Worm (Caenorhabditis elegans) whole organism, L1 larva: ENCODE results near the gene aakb-1.

Experiments used
- C04F5.9 ChIP-seq: sonication (generic microtip); optimal IDR thresholded peaks from 2 replicates; lab custom pipeline; 2016; ENCODE audit warnings: missing genetic modification characterization, missing compliant biosample characterization
- C16A3.4 ChIP-seq: fragments of 150-350 bp; optimal IDR thresholded peaks from 2 replicates; lab custom pipeline; 2014; ENCODE audit warnings: missing biosample characterization, missing genetic modification characterization
- C34B4.2 ChIP-seq: sonication (generic microtip); optimal IDR thresholded peaks from 2 replicates; lab custom pipeline; 2017; ENCODE audit warnings: mild to moderate bottlenecking, missing genetic modification characterization, missing compliant biosample characterization
- F16B12.6 ChIP-seq: fragments of 150-350 bp; optimal IDR thresholded peaks from 2 replicates; lab custom pipeline; 2014; ENCODE audit warnings: missing biosample characterization, missing genetic modification characterization
- Y116A8C.19 ChIP-seq: sonication (generic microtip); optimal IDR thresholded peaks from 2 replicates; lab custom pipeline; 2016; ENCODE audit warnings: missing compliant biosample characterization, missing genetic modification characterization, borderline replicate concordance
- aha-1 ChIP-seq: fragments of 150-350 bp; optimal IDR thresholded peaks from 2 replicates; lab custom pipeline; 2014; ENCODE audit warnings: missing biosample characterization, missing genetic modification characterization
- aly-2 ChIP-seq: fragments of 150-350 bp; optimal IDR thresholded peaks from 2 replicates; lab custom pipeline; 2014; ENCODE audit warnings: missing biosample characterization, missing genetic modification characterization
- ama-1 ChIP-seq: fragments of 150-350 bp; optimal IDR thresholded peaks from 2 replicates; lab custom pipeline; 2014
- blmp-1 ChIP-seq: fragments of 150-350 bp; optimal IDR thresholded peaks from 2 replicates; lab custom pipeline; 2014; ENCODE audit warnings: missing biosample characterization, missing genetic modification characterization
- ceh-63 ChIP-seq: fragments of 200-800 bp; sonication (Bioruptor generic); optimal IDR thresholded peaks from 2 replicates; lab custom pipeline; 2018; ENCODE audit warnings: mild to moderate bottlenecking, missing genetic modification characterization, missing compliant biosample characterization
- ceh-82 ChIP-seq, 3 experiments: fragments of 150-350 bp in 1 of 3; sonication (generic microtip) in 2 of 3; optimal IDR thresholded peaks; 2 replicates each; lab custom pipeline; 2014 to 2017; ENCODE audit warnings: missing biosample characterization in 3 of 3, missing genetic modification characterization in 3 of 3
- ceh-88 ChIP-seq: fragments of 200-800 bp; sonication (Bioruptor generic); IDR thresholded peaks from 2 replicates; pipeline ENCODE4 v1.3.6; 2022; ENCODE audit warnings: missing genetic modification characterization, missing compliant biosample characterization
- ceh-90 ChIP-seq: sonication (generic microtip); optimal IDR thresholded peaks from 2 replicates; lab custom pipeline; 2016; ENCODE audit warnings: missing genetic modification characterization, missing compliant biosample characterization
- ces-1 ChIP-seq: fragments of 150-350 bp; optimal IDR thresholded peaks from 2 replicates; lab custom pipeline; 2014; ENCODE audit warnings: missing biosample characterization, missing genetic modification reagents, missing genetic modification characterization
- efl-3 ChIP-seq: fragments of 200-800 bp; sonication (Bioruptor generic); optimal IDR thresholded peaks from 2 replicates; lab custom pipeline; 2018; ENCODE audit warnings: mild to moderate bottlenecking, missing genetic modification characterization, missing compliant biosample characterization
- egl-13 ChIP-seq: sonication (generic microtip); optimal IDR thresholded peaks from 2 replicates; lab custom pipeline; 2016; ENCODE audit warnings: missing genotype, missing genetic modification reagents, missing genetic modification characterization, missing compliant biosample characterization
- elt-2 ChIP-seq: sonication (generic microtip); optimal IDR thresholded peaks from 2 replicates; lab custom pipeline; 2016; ENCODE audit warnings: missing genetic modification characterization, mild to moderate bottlenecking, inconsistent platforms, missing compliant biosample characterization, missing genetic modification reagents
- elt-3 ChIP-seq, 6 experiments: fragments of 150-350 bp in 1 of 6; sonication (generic microtip); optimal IDR thresholded peaks; 2 replicates each; lab custom pipeline; 2017 to 2018; ENCODE audit warnings: missing biosample characterization in 6 of 6, missing genetic modification characterization in 6 of 6, inconsistent platforms in 1 of 6
- ets-5 ChIP-seq: fragments of 200-800 bp; sonication (Bioruptor generic); IDR thresholded peaks from 2 replicates; pipeline ENCODE4 v1.3.6; 2022; ENCODE audit warnings: missing genetic modification characterization, missing compliant biosample characterization
- fkh-10 ChIP-seq: sonication (generic microtip); optimal IDR thresholded peaks from 2 replicates; lab custom pipeline; 2017; ENCODE audit warnings: missing biosample characterization, missing genetic modification reagents, missing genetic modification characterization
- fkh-4 ChIP-seq: sonication (generic microtip); optimal IDR thresholded peaks from 2 replicates; lab custom pipeline; 2016; ENCODE audit warnings: missing compliant biosample characterization, missing genetic modification characterization, borderline replicate concordance
- fos-1 ChIP-seq: fragments of 150-350 bp; optimal IDR thresholded peaks from 2 replicates; lab custom pipeline; 2014; ENCODE audit warnings: missing biosample characterization, missing genetic modification characterization
- hlh-17 ChIP-seq: fragments of 200-800 bp; sonication (Bioruptor generic); optimal IDR thresholded peaks from 2 replicates; lab custom pipeline; 2018; ENCODE audit warnings: missing genetic modification characterization, mild to moderate bottlenecking, missing compliant biosample characterization, moderate library complexity, borderline replicate concordance
- hlh-4 ChIP-seq: sonication (generic microtip); optimal IDR thresholded peaks from 2 replicates; lab custom pipeline; 2016; ENCODE audit warnings: mild to moderate bottlenecking, missing genetic modification characterization, missing compliant biosample characterization
- hpl-2 ChIP-seq: fragments of 150-350 bp; optimal IDR thresholded peaks from 2 replicates; lab custom pipeline; 2014; ENCODE audit warnings: missing biosample characterization, missing genetic modification reagents, missing genetic modification characterization
- isw-1 ChIP-seq: fragments of 200-800 bp; sonication (Bioruptor generic); IDR thresholded peaks from 2 replicates; pipeline ENCODE4 v1.3.6; 2022; ENCODE audit warnings: missing genetic modification characterization, missing compliant biosample characterization
- jun-1 ChIP-seq: fragments of 150-350 bp; optimal IDR thresholded peaks from 2 replicates; lab custom pipeline; 2014; ENCODE audit warnings: missing biosample characterization, missing genetic modification reagents, missing genetic modification characterization
- lin-39 ChIP-seq: fragments of 150-350 bp; optimal IDR thresholded peaks from 2 replicates; lab custom pipeline; 2014; ENCODE audit warnings: missing biosample characterization, missing genetic modification reagents, missing genetic modification characterization
- lir-3 ChIP-seq: sonication (generic microtip); optimal IDR thresholded peaks from 2 replicates; lab custom pipeline; 2016; ENCODE audit warnings: mild to moderate bottlenecking, missing genetic modification characterization, moderate library complexity, missing compliant biosample characterization; ENCODE audit not compliant: poor library complexity
- lsy-2 ChIP-seq, 2 experiments: fragments of 150-350 bp; optimal IDR thresholded peaks; 2 replicates each; lab custom pipeline; 2014; ENCODE audit warnings: missing biosample characterization in 2 of 2, missing genetic modification characterization in 2 of 2
- mdl-1 ChIP-seq, 2 experiments: fragments of 150-350 bp; optimal IDR thresholded peaks; 2 replicates each; lab custom pipeline; 2014 to 2017; ENCODE audit warnings: missing biosample characterization in 2 of 2, missing genetic modification characterization in 2 of 2, inconsistent platforms in 1 of 2
- nhr-12 ChIP-seq: sonication (generic microtip); optimal IDR thresholded peaks from 2 replicates; lab custom pipeline; 2017; ENCODE audit warnings: missing biosample characterization, missing genetic modification characterization
- nhr-237 ChIP-seq: fragments of 150-350 bp; optimal IDR thresholded peaks from 2 replicates; lab custom pipeline; 2014; ENCODE audit warnings: missing biosample characterization, missing genetic modification characterization
- nhr-47 ChIP-seq: sonication (generic microtip); optimal IDR thresholded peaks from 2 replicates; lab custom pipeline; 2016; ENCODE audit warnings: mild to moderate bottlenecking, missing genetic modification characterization, moderate library complexity, missing compliant biosample characterization
- nhr-76 ChIP-seq: sonication (generic microtip); optimal IDR thresholded peaks from 2 replicates; lab custom pipeline; 2017; ENCODE audit warnings: missing biosample characterization, missing genetic modification characterization
- nhr-77 ChIP-seq: fragments of 150-350 bp; optimal IDR thresholded peaks from 2 replicates; lab custom pipeline; 2014; ENCODE audit warnings: missing biosample characterization, missing genetic modification characterization
- nhr-84 ChIP-seq: sonication (generic microtip); optimal IDR thresholded peaks from 2 replicates; lab custom pipeline; 2017; ENCODE audit warnings: missing biosample characterization, missing genetic modification characterization
- nhr-90 ChIP-seq: sonication (generic microtip); optimal IDR thresholded peaks from 2 replicates; lab custom pipeline; 2016; ENCODE audit warnings: mild to moderate bottlenecking, missing genetic modification characterization, missing compliant biosample characterization; ENCODE audit not compliant: poor library complexity
- pax-3 ChIP-seq: fragments of 200-800 bp; sonication (Bioruptor generic); optimal IDR thresholded peaks from 2 replicates; lab custom pipeline; 2018; ENCODE audit warnings: mild to moderate bottlenecking, missing genetic modification characterization, moderate library complexity, missing compliant biosample characterization
- skn-1 ChIP-seq: fragments of 150-350 bp; optimal IDR thresholded peaks from 2 replicates; lab custom pipeline; 2014; ENCODE audit warnings: missing biosample characterization, missing genetic modification characterization
- snu-23 ChIP-seq: sonication (generic microtip); optimal IDR thresholded peaks from 2 replicates; lab custom pipeline; 2016; ENCODE audit warnings: missing genetic modification characterization, missing compliant biosample characterization
- sptf-1 ChIP-seq: fragments of 150-350 bp; optimal IDR thresholded peaks from 2 replicates; lab custom pipeline; 2014; ENCODE audit warnings: missing biosample characterization, missing genetic modification characterization
- sup-37 ChIP-seq: fragments of 200-800 bp; sonication (Bioruptor generic); optimal IDR thresholded peaks from 2 replicates; lab custom pipeline; 2018; ENCODE audit warnings: mild to moderate bottlenecking, missing genetic modification characterization, missing compliant biosample characterization
- swsn-7 ChIP-seq: sonication (generic microtip); optimal IDR thresholded peaks from 2 replicates; lab custom pipeline; 2016; ENCODE audit warnings: missing genetic modification characterization, missing compliant biosample characterization
- tbx-2 ChIP-seq: sonication (generic microtip); optimal IDR thresholded peaks from 2 replicates; lab custom pipeline; 2016; ENCODE audit warnings: missing genetic modification characterization, missing compliant biosample characterization
- unc-86 ChIP-seq: sonication (generic microtip); optimal IDR thresholded peaks from 2 replicates; lab custom pipeline; 2016; ENCODE audit warnings: missing genetic modification characterization, missing compliant biosample characterization
- unc-98 ChIP-seq: fragments of 200-800 bp; sonication (Bioruptor generic); IDR thresholded peaks from 2 replicates; pipeline ENCODE4 v1.3.6; 2022; ENCODE audit warnings: missing genetic modification characterization, missing compliant biosample characterization
- vab-15 ChIP-seq: sonication (generic microtip); optimal IDR thresholded peaks from 2 replicates; lab custom pipeline; 2017; ENCODE audit warnings: missing genotype, mild to moderate bottlenecking, missing genetic modification characterization, missing compliant biosample characterization
- xbp-1 ChIP-seq: sonication (generic microtip); optimal IDR thresholded peaks from 2 replicates; lab custom pipeline; 2016; ENCODE audit warnings: missing genetic modification characterization, missing compliant biosample characterization
- zag-1 ChIP-seq: fragments of 150-350 bp; optimal IDR thresholded peaks from 2 replicates; lab custom pipeline; 2014; ENCODE audit warnings: missing biosample characterization, missing genetic modification characterization
- zip-4 ChIP-seq: fragments of 200-800 bp; sonication (Bioruptor generic); optimal IDR thresholded peaks from 2 replicates; lab custom pipeline; 2018; ENCODE audit warnings: mild to moderate bottlenecking, missing genetic modification characterization, moderate library complexity, missing compliant biosample characterization
- ztf-4 ChIP-seq: fragments of 150-350 bp; optimal IDR thresholded peaks from 2 replicates; lab custom pipeline; 2014; ENCODE audit warnings: missing biosample characterization, missing genetic modification characterization

Gene aakb-1

DNA sequence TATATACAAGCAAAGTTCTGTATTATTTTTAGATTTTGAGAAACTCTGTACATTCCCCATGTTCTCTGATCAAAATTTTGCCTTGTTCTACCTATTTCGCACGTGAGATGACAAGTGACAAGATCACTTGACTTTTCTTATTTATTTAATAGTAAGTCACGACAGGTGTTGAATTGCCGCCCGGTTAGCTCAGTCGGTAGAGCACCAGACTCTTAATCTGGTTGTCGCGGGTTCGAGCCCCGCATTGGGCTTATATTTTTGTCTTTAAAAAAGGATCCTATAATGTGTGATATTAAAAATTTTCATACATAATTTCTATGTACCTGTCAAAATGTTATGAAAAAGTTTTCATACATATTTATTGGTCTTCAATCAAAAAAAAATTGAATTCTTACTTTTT lies 40.9 kb upstream of the aakb-1 start (continued):
- TF ChIP-seq blmp-1 (no peak), ama-1 (lab: Kevin White, UChicago) (no peak), egl-13 (tag; lab: Kevin White, UChicago) (no peak)
- TF ChIP-seq, all 84 proteins: peak for 15

DNA sequence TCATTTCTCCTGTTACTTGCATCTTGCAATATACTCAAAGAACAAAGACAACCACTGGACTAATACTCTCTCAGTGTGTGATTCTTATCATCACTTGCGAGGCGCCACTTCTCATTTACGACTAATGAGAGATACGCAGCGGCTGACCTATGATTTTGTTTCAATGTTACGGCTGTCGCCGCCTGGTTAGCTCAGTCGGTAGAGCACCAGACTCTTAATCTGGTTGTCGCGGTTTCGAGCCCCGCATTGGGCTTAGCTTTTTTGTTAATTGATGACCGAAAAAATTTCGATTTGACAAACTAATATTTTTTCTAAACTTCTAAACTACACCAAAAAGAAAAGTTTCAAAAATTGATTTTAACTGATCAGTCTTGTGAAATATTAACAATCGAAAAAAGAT lies 39.3 kb upstream of the aakb-1 start:
- TF ChIP-seq xbp-1 (tag; lab: Kevin White, UChicago), result peak; percentile 16
- no peak for TF ChIP-seq elt-3 (tag; optimal IDR thresholded peaks at IDR 0.05; lab: Kevin White, UChicago)
- no peak for TF ChIP-seq ceh-63 (GFP tag; lab: Kevin White, UChicago)
- no peak for TF ChIP-seq lin-39 (tag; lab: Kevin White, UChicago)
- no peak for TF ChIP-seq egl-13 (tag; lab: Kevin White, UChicago)
- no peak for TF ChIP-seq ces-1
- TF ChIP-seq ets-5 (GFP tag; lab: Robert Waterston, UW), result no peak
- TF ChIP-seq ceh-90 (tag; lab: Kevin White, UChicago), result no peak
- peak; percentile 36 for TF ChIP-seq C16A3.4
- TF ChIP-seq hpl-2 (GFP tag; lab: Kevin White, UChicago), result no peak
- TF ChIP-seq ama-1 (lab: Kevin White, UChicago), result no peak
- TF ChIP-seq sup-37 (GFP tag; lab: Kevin White, UChicago), result no peak
- peak; percentile 46 for TF ChIP-seq nhr-47 (tag; lab: Kevin White, UChicago)
- no peak for TF ChIP-seq lir-3
- peak; percentile 51 for TF ChIP-seq nhr-90 (tag; lab: Kevin White, UChicago)
- TF ChIP-seq hlh-4 (tag; lab: Kevin White, UChicago), result no peak
- TF ChIP-seq nhr-84 (tag; lab: Kevin White, UChicago), result no peak
- no peak for TF ChIP-seq fkh-4 (tag; lab: Kevin White, UChicago)
- TF ChIP-seq jun-1, result no peak
- no peak for TF ChIP-seq Y116A8C.19 (tag; lab: Kevin White, UChicago)
- no peak for TF ChIP-seq zip-4
- TF ChIP-seq vab-15, result no peak
- no peak for TF ChIP-seq nhr-76 (tag; lab: Kevin White, UChicago)
- TF ChIP-seq nhr-12 (tag; lab: Kevin White, UChicago), result no peak
- TF ChIP-seq efl-3 (GFP tag; lab: Kevin White, UChicago), result no peak
- TF ChIP-seq pax-3 (tag; lab: Kevin White, UChicago), result no peak
- TF ChIP-seq tbx-2 (tag; lab: Kevin White, UChicago), result peak; percentile 29
- TF ChIP-seq zag-1 (tag; lab: Kevin White, UChicago), result no peak
- TF ChIP-seq skn-1 (tag; lab: Kevin White, UChicago), result peak; percentile 28
- no peak for TF ChIP-seq isw-1 (GFP tag; lab: Robert Waterston, UW)
- TF ChIP-seq C34B4.2 (tag; lab: Kevin White, UChicago), result no peak
- no peak for TF ChIP-seq fkh-10
- TF ChIP-seq F16B12.6 (tag; lab: Kevin White, UChicago), result no peak
- TF ChIP-seq ztf-4 (tag; lab: Kevin White, UChicago), result no peak
- TF ChIP-seq elt-2, result peak; percentile 32
- TF ChIP-seq aly-2 (tag; lab: Kevin White, UChicago), result no peak
- TF ChIP-seq unc-98 (GFP tag; lab: Robert Waterston, UW), result no peak
- peak; percentile 65 for TF ChIP-seq snu-23 (GFP tag; lab: Kevin White, UChicago)
- TF ChIP-seq lsy-2 (tag; optimal IDR thresholded peaks at IDR 0.05; lab: Kevin White, UChicago), result no peak
- TF ChIP-seq sptf-1, result no peak
- TF ChIP-seq mdl-1 (tag; optimal IDR thresholded peaks at IDR 0.05; lab: Kevin White, UChicago), result peak in 1 of 2 experiments; percentile 41
- TF ChIP-seq ceh-88, result no peak; the same call in 1 of the 2 replicates
- TF ChIP-seq hlh-17 (GFP tag; lab: Kevin White, UChicago), result no peak
- no peak for TF ChIP-seq nhr-77 (tag; lab: Kevin White, UChicago)
- no peak for TF ChIP-seq unc-86 (tag; lab: Kevin White, UChicago)
- TF ChIP-seq ceh-82 (tag; optimal IDR thresholded peaks at IDR 0.05; lab: Kevin White, UChicago), result no peak
- no peak for TF ChIP-seq fos-1 (tag; lab: Kevin White, UChicago)
- TF ChIP-seq aha-1 (tag; lab: Kevin White, UChicago), result no peak
- no peak for TF ChIP-seq nhr-237 (tag; lab: Kevin White, UChicago)
- TF ChIP-seq swsn-7 (tag; lab: Kevin White, UChicago), result peak; percentile 36
- no peak for TF ChIP-seq C04F5.9 (tag; lab: Kevin White, UChicago)
